Worm (Caenorhabditis elegans) whole organism, L1 larva: Measurements from ENCODE around the gene bigr-1.

Source experiments
- blmp-1 ChIP-seq: fragments of 150-350 bp; optimal IDR thresholded peaks from 2 replicates; lab custom pipeline; 2014; ENCODE audit warnings: missing biosample characterization, missing genetic modification characterization
- ceh-8 ChIP-seq: fragments of 200-800 bp; sonication (Bioruptor generic); optimal IDR thresholded peaks from 2 replicates; lab custom pipeline; 2018; ENCODE audit warnings: mild to moderate bottlenecking, missing genetic modification characterization, moderate library complexity, missing compliant biosample characterization
- elt-2 ChIP-seq: sonication (generic microtip); optimal IDR thresholded peaks from 2 replicates; lab custom pipeline; 2016; ENCODE audit warnings: missing genetic modification characterization, mild to moderate bottlenecking, inconsistent platforms, missing compliant biosample characterization, missing genetic modification reagents
- mdl-1 ChIP-seq, 2 experiments: fragments of 150-350 bp; optimal IDR thresholded peaks; 2 replicates each; lab custom pipeline; 2014 to 2017; ENCODE audit warnings: missing biosample characterization in 2 of 2, missing genetic modification characterization in 2 of 2, inconsistent platforms in 1 of 2
- nhr-28 ChIP-seq: fragments of 150-350 bp; optimal IDR thresholded peaks from 2 replicates; lab custom pipeline; 2014; ENCODE audit warnings: missing biosample characterization, missing genetic modification characterization
- xbp-1 ChIP-seq: sonication (generic microtip); optimal IDR thresholded peaks from 2 replicates; lab custom pipeline; 2016; ENCODE audit warnings: missing genetic modification characterization, missing compliant biosample characterization
- ztf-4 ChIP-seq: fragments of 150-350 bp; optimal IDR thresholded peaks from 2 replicates; lab custom pipeline; 2014; ENCODE audit warnings: missing biosample characterization, missing genetic modification characterization

ce11 chrII:11155400-11155799 lies 26.1 kb upstream of the bigr-1 start:
- TF ChIP-seq blmp-1 (no peak), nhr-28 (tag; lab: Kevin White, UChicago) (no peak), elt-2 (no peak), ztf-4 (tag; lab: Kevin White, UChicago) (no peak), mdl-1 (tag; optimal IDR thresholded peaks at IDR 0.05; lab: Kevin White, UChicago) (no peak), xbp-1 (tag; lab: Kevin White, UChicago) (no peak), ceh-8 (no peak)
